Worm (Caenorhabditis elegans): ENCODE results near the gene tni-4.

DNA sequence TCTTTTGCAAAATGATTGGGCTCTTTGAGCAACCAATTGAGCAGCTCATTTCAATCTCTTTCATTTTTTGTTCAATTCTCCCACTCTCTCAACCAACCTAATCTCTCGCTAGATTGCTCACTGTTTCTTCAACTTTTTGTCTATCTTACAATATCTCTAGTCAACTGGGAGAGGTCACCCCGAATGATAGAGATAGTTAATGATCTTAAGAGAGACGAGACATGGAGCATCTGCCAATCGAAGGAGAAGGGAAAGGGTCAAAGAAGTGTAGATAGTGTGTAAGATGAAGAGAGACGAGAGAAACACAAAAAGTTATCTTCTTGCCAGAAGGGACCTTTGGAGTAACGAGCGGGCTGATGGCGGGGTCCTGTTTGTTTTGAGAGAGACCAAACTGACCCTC is 35.1 kb upstream of the tni-4 start:
- TF ChIP-seq ztf-11 (tag; optimal IDR thresholded peaks at IDR 0.05) (no peak), blmp-1 (tag; optimal IDR thresholded peaks at IDR 0.05) (no peak), pha-4 (tag; optimal IDR thresholded peaks at IDR 0.05) (no peak), sem-2 (GFP tag; optimal IDR thresholded peaks at IDR 0.05) (no peak), hlh-1 (tag; optimal IDR thresholded peaks at IDR 0.05) (peak; percentile 85), unc-39 (tag; optimal IDR thresholded peaks at IDR 0.05) (no peak), mls-2 (tag; optimal IDR thresholded peaks at IDR 0.05) (no peak), nhr-12 (tag; optimal IDR thresholded peaks at IDR 0.05) (no peak), ces-1 (GFP tag; optimal IDR thresholded peaks at IDR 0.05) (no peak), nhr-237 (tag; optimal IDR thresholded peaks at IDR 0.05) (no peak), mep-1 (tag; optimal IDR thresholded peaks at IDR 0.05) (no peak)

All from whole organism, mixed stage, embryonic.